Fruit fly (Drosophila melanogaster) whole organism, embryonic: ENCODE data around the gene pyd.

Experiments used
- Asciz ChIP-seq: fragments of 200-800 bp; sonication (Bioruptor generic); optimal IDR thresholded peaks from 2 replicates; lab custom pipeline; 2017; ENCODE audit warnings: missing biosample characterization, mild to moderate bottlenecking, missing genetic modification characterization, missing genetic modification reagents
- CG10321 ChIP-seq: fragments of 200-800 bp; sonication (Bioruptor generic); IDR thresholded peaks from 2 replicates; pipeline ENCODE4 v1.3.6; 2022; ENCODE audit warnings: missing biosample characterization, missing genetic modification characterization
- CG10959 ChIP-seq: fragments of 200-800 bp; sonication (Bioruptor generic); IDR thresholded peaks from 2 replicates; pipeline ENCODE4 v1.3.6; 2022; ENCODE audit warnings: missing biosample characterization, missing genetic modification characterization
- CG13424 ChIP-seq: fragments of 200-800 bp; sonication (Bioruptor generic); optimal IDR thresholded peaks from 2 replicates; lab custom pipeline; 2019; ENCODE audit warnings: missing biosample characterization, mild to moderate bottlenecking, missing genetic modification characterization, moderate library complexity
- CG14441 ChIP-seq: fragments of 200-800 bp; sonication (Bioruptor generic); IDR thresholded peaks from 2 replicates; pipeline ENCODE4 v1.3.6; 2022; ENCODE audit warnings: missing biosample characterization, missing genetic modification characterization
- CG14710 ChIP-seq: fragments of 200-800 bp; sonication (Bioruptor generic); optimal IDR thresholded peaks from 3 replicates; lab custom pipeline; 2019; ENCODE audit warnings: missing biosample characterization, mild to moderate bottlenecking, missing genetic modification characterization, moderate library complexity
- CG15073 ChIP-seq: fragments of 200-800 bp; sonication (Bioruptor generic); optimal IDR thresholded peaks from 2 replicates; lab custom pipeline; 2016; ENCODE audit warnings: missing biosample characterization, missing genetic modification characterization
- CG15514 ChIP-seq: fragments of 200-800 bp; sonication (Bioruptor generic); optimal IDR thresholded peaks from 3 replicates; lab custom pipeline; 2017; ENCODE audit warnings: missing biosample characterization, missing genetic modification characterization, mild to moderate bottlenecking, moderate library complexity, missing genetic modification reagents
- CG1602 ChIP-seq: fragments of 200-800 bp; sonication (Bioruptor generic); optimal IDR thresholded peaks from 3 replicates; lab custom pipeline; 2016; ENCODE audit warnings: missing biosample characterization, missing genetic modification characterization
- CG17361 ChIP-seq: fragments of 200-800 bp; sonication (Bioruptor generic); IDR thresholded peaks from 3 replicates; pipeline ENCODE4 v1.3.6; 2022; ENCODE audit warnings: missing biosample characterization, missing genetic modification characterization
- CG18011 ChIP-seq: fragments of 200-800 bp; sonication (Bioruptor generic); optimal IDR thresholded peaks from 2 replicates; lab custom pipeline; 2017; ENCODE audit warnings: missing biosample characterization, missing genetic modification characterization, mild to moderate bottlenecking, moderate library complexity, missing genotype
- CG2202 ChIP-seq: fragments of 200-800 bp; sonication (Bioruptor generic); optimal IDR thresholded peaks from 2 replicates; lab custom pipeline; 2018; ENCODE audit warnings: missing biosample characterization, mild to moderate bottlenecking, missing genetic modification characterization
- CG30020 ChIP-seq: fragments of 200-800 bp; optimal IDR thresholded peaks from 2 replicates; lab custom pipeline; 2019; ENCODE audit warnings: missing biosample characterization, mild to moderate bottlenecking, missing genetic modification characterization, moderate library complexity
- CG5180 ChIP-seq: fragments of 200-800 bp; sonication (Bioruptor generic); optimal IDR thresholded peaks from 3 replicates; lab custom pipeline; 2017; ENCODE audit warnings: missing biosample characterization, missing genetic modification characterization, mild to moderate bottlenecking, moderate library complexity, missing genetic modification reagents
- CG8359 ChIP-seq: fragments of 200-800 bp; sonication (Bioruptor generic); optimal IDR thresholded peaks from 2 replicates; lab custom pipeline; 2017; ENCODE audit warnings: missing biosample characterization, mild to moderate bottlenecking, missing genetic modification characterization, borderline replicate concordance
- CG8924 ChIP-seq: fragments of 200-800 bp; optimal IDR thresholded peaks from 3 replicates; lab custom pipeline; 2019; ENCODE audit warnings: missing biosample characterization, mild to moderate bottlenecking, missing genetic modification characterization, moderate library complexity
- CG9215 ChIP-seq: fragments of 200-800 bp; sonication (Bioruptor generic); IDR thresholded peaks from 2 replicates; pipeline ENCODE4 v1.3.6; 2022; ENCODE audit warnings: missing biosample characterization, missing genetic modification characterization
- CG9437 ChIP-seq: fragments of 200-800 bp; sonication (Bioruptor generic); optimal IDR thresholded peaks from 2 replicates; lab custom pipeline; 2018; ENCODE audit warnings: missing biosample characterization, mild to moderate bottlenecking, missing genetic modification characterization
- CG9727 ChIP-seq: fragments of 200-800 bp; sonication (Bioruptor generic); optimal IDR thresholded peaks from 3 replicates; lab custom pipeline; 2017; ENCODE audit warnings: missing biosample characterization, mild to moderate bottlenecking, missing genetic modification characterization
- CG9932 ChIP-seq: fragments of 200-800 bp; sonication (Bioruptor generic); IDR thresholded peaks from 2 replicates; pipeline ENCODE4 v1.3.6; 2022; ENCODE audit warnings: missing biosample characterization, missing genetic modification characterization
- Chrac-16 ChIP-seq: fragments of 200-800 bp; sonication (Bioruptor generic); optimal IDR thresholded peaks from 3 replicates; lab custom pipeline; 2016; ENCODE audit warnings: missing biosample characterization, missing genetic modification characterization
- Dek ChIP-seq: fragments of 200-800 bp; sonication (Bioruptor generic); optimal IDR thresholded peaks from 3 replicates; lab custom pipeline; 2019; ENCODE audit warnings: missing biosample characterization, mild to moderate bottlenecking, missing genetic modification characterization, moderate library complexity
- Dp ChIP-seq: fragments of 200-800 bp; sonication (Bioruptor generic); optimal IDR thresholded peaks from 2 replicates; lab custom pipeline; 2018; ENCODE audit warnings: missing biosample characterization, mild to moderate bottlenecking, missing genetic modification characterization, moderate library complexity
- HLH4C ChIP-seq: fragments of 200-800 bp; sonication (Bioruptor generic); IDR thresholded peaks from 3 replicates; pipeline ENCODE4 v1.3.6; 2022; ENCODE audit warnings: missing biosample characterization, missing genetic modification characterization; ENCODE audit not compliant: partially characterized antibody
- Lhr ChIP-seq: fragments of 200-800 bp; sonication (Bioruptor generic); optimal IDR thresholded peaks from 3 replicates; lab custom pipeline; 2017; ENCODE audit warnings: mild to moderate bottlenecking, missing biosample characterization, missing genetic modification reagents, missing genetic modification characterization
- Mad ChIP-seq: fragments of 200-800 bp; sonication (Bioruptor generic); optimal IDR thresholded peaks from 2 replicates; lab custom pipeline; 2016; ENCODE audit warnings: missing biosample characterization, missing genetic modification characterization
- Max ChIP-seq: fragments of 200-800 bp; sonication (Bioruptor generic); optimal IDR thresholded peaks from 2 replicates; lab custom pipeline; 2016; ENCODE audit warnings: missing biosample characterization, mild to moderate bottlenecking, missing genetic modification characterization
- Pdp1 ChIP-seq, 2 experiments: fragments of 200-800 bp; sonication (Bioruptor generic); optimal IDR thresholded peaks; 3 replicates each; lab custom pipeline; 2016; ENCODE audit warnings: missing biosample characterization in 2 of 2, missing genetic modification characterization in 2 of 2, mild to moderate bottlenecking in 1 of 2, moderate library complexity in 1 of 2
- Rfx ChIP-seq: fragments of 200-800 bp; sonication (Bioruptor generic); IDR thresholded peaks from 2 replicates; pipeline ENCODE4 v1.3.6; 2022; ENCODE audit warnings: missing biosample characterization, missing genetic modification characterization
- abd-A ChIP-seq: fragments of 200-800 bp; sonication (Bioruptor generic); optimal IDR thresholded peaks from 3 replicates; lab custom pipeline; 2019; ENCODE audit warnings: missing biosample characterization, mild to moderate bottlenecking, missing genetic modification characterization, moderate library complexity
- aop ChIP-seq: fragments of 200-800 bp; sonication (Bioruptor generic); IDR thresholded peaks from 2 replicates; pipeline ENCODE4 v1.3.6; 2022; ENCODE audit warnings: missing biosample characterization, missing genetic modification characterization
- crc ChIP-seq: fragments of 200-800 bp; sonication (Bioruptor generic); optimal IDR thresholded peaks from 2 replicates; lab custom pipeline; 2016; ENCODE audit warnings: missing biosample characterization, missing genetic modification characterization
- crol ChIP-seq: fragments of 200-800 bp; sonication (Bioruptor generic); IDR thresholded peaks from 2 replicates; pipeline ENCODE4 v1.3.6; 2022; ENCODE audit warnings: missing biosample characterization, missing genetic modification characterization
- dpn ChIP-seq, 2 experiments: fragments of 200-800 bp; sonication (Bioruptor generic); optimal IDR thresholded peaks; 3 replicates each; lab custom pipeline; 2016; ENCODE audit warnings: missing biosample characterization in 2 of 2, missing genetic modification characterization in 2 of 2
- emc ChIP-seq: fragments of 200-800 bp; sonication (Bioruptor generic); optimal IDR thresholded peaks from 2 replicates; lab custom pipeline; 2016; ENCODE audit warnings: missing biosample characterization, missing genetic modification characterization
- eyg ChIP-seq: fragments of 200-800 bp; sonication (Bioruptor generic); optimal IDR thresholded peaks from 3 replicates; lab custom pipeline; 2016; ENCODE audit warnings: missing biosample characterization, missing genetic modification characterization
- fu2 ChIP-seq: fragments of 200-800 bp; sonication (Bioruptor generic); optimal IDR thresholded peaks from 2 replicates; lab custom pipeline; 2016; ENCODE audit warnings: missing biosample characterization, missing genetic modification characterization
- hkb ChIP-seq, 2 experiments: fragments of 200-800 bp in 1 of 2; fragments of >200 bp in 1 of 2; sonication (Bioruptor generic) in 1 of 2; IDR thresholded peaks in 1 of 2; optimal IDR thresholded peaks in 1 of 2; 2 replicates each; pipeline versions ENCODE4 v1.3.6 to Lab custom; 2017 to 2022; ENCODE audit warnings: missing biosample characterization in 1 of 2, missing genetic modification characterization in 1 of 2
- ind ChIP-seq: fragments of 200-800 bp; sonication (Bioruptor generic); optimal IDR thresholded peaks from 3 replicates; lab custom pipeline; 2016; ENCODE audit warnings: missing biosample characterization, missing genetic modification characterization
- kay ChIP-seq: fragments of 200-800 bp; sonication (Bioruptor generic); optimal IDR thresholded peaks from 2 replicates; lab custom pipeline; 2016; ENCODE audit warnings: missing biosample characterization, missing genetic modification characterization
- klu ChIP-seq: fragments of 200-800 bp; sonication (Bioruptor generic); IDR thresholded peaks from 2 replicates; pipeline ENCODE4 v1.3.6; 2022; ENCODE audit warnings: missing biosample characterization, missing genetic modification characterization
- mirr ChIP-seq: fragments of 200-800 bp; sonication (Bioruptor generic); optimal IDR thresholded peaks from 3 replicates; lab custom pipeline; 2018; ENCODE audit warnings: missing biosample characterization, mild to moderate bottlenecking, missing genetic modification characterization
- nmo ChIP-seq: fragments of 200-800 bp; sonication (Bioruptor generic); optimal IDR thresholded peaks from 2 replicates; lab custom pipeline; 2018; ENCODE audit warnings: missing biosample characterization, mild to moderate bottlenecking, missing genetic modification characterization, moderate library complexity
- otp ChIP-seq: fragments of 200-800 bp; sonication (Bioruptor generic); IDR thresholded peaks from 3 replicates; pipeline ENCODE4, ENCODE4 v1.3.6; 2022; ENCODE audit warnings: missing biosample characterization, missing genetic modification characterization
- sisA ChIP-seq: fragments of 200-800 bp; sonication (Bioruptor generic); IDR thresholded peaks from 2 replicates; pipeline ENCODE4 v1.3.6; 2022; ENCODE audit warnings: missing biosample characterization, missing genetic modification characterization
- tll ChIP-seq, 2 experiments: fragments of 200-800 bp in 1 of 2; fragments of >200 bp in 1 of 2; sonication (Bioruptor generic) in 1 of 2; optimal IDR thresholded peaks; 2 replicates each; lab custom pipeline; 2017 to 2019; ENCODE audit warnings: missing biosample characterization in 2 of 2, missing genetic modification characterization in 2 of 2, mild to moderate bottlenecking in 1 of 2, moderate library complexity in 1 of 2
- trh ChIP-seq: fragments of 200-800 bp; sonication (Bioruptor generic); optimal IDR thresholded peaks from 2 replicates; lab custom pipeline; 2016; ENCODE audit warnings: missing biosample characterization, missing genetic modification characterization
- usp ChIP-seq: fragments of >200 bp; optimal IDR thresholded peaks from 2 replicates; lab custom pipeline; 2017; ENCODE audit warnings: missing biosample characterization, missing genetic modification characterization
- zfh2 ChIP-seq: fragments of 200-800 bp; sonication (Bioruptor generic); optimal IDR thresholded peaks from 2 replicates; lab custom pipeline; 2016; ENCODE audit warnings: missing biosample characterization, missing genetic modification characterization

The pyd gene

dm6 chr3R:8867325-8868104 is 64.2 kb downstream of the pyd start (continued):
- TF ChIP-seq Max (GFP tag; lab: Kevin White, UChicago): no peak
- peak; percentile 7 for TF ChIP-seq CG2202 (tag; lab: Kevin White, UChicago)
- TF ChIP-seq CG9727 (GFP tag; lab: Kevin White, UChicago): peak; percentile 71
- TF ChIP-seq CG15073: no peak
- no peak for TF ChIP-seq CG8359 (GFP tag; lab: Kevin White, UChicago)
- TF ChIP-seq aop (GFP tag; lab: Robert Waterston, UW): no peak
- TF ChIP-seq crc (GFP tag; lab: Kevin White, UChicago): no peak
- TF ChIP-seq eyg (GFP tag; lab: Kevin White, UChicago): no peak
- TF ChIP-seq Dek: peak; percentile 41
- TF ChIP-seq crol: peak; percentile 79
- TF ChIP-seq CG8924 (tag; lab: Kevin White, UChicago): peak; percentile 54
- no peak for TF ChIP-seq CG18011 (GFP tag; lab: Kevin White, UChicago)
- no peak for TF ChIP-seq CG10959 (GFP tag; lab: Robert Waterston, UW)
- TF ChIP-seq CG14710 (tag; lab: Kevin White, UChicago): peak; percentile 82
- no peak for TF ChIP-seq Rfx
- TF ChIP-seq CG17361 (GFP tag; lab: Robert Waterston, UW): peak; percentile 89
- no peak for TF ChIP-seq sisA
- TF ChIP-seq CG14441 (GFP tag; lab: Robert Waterston, UW): no peak
- TF ChIP-seq CG30020 (tag; lab: Kevin White, UChicago): no peak
- TF ChIP-seq Lhr: no peak
- no peak for TF ChIP-seq CG9215
- TF ChIP-seq dpn (GFP tag; optimal IDR thresholded peaks at IDR 0.05; lab: Kevin White, UChicago): peak in 1 of 2 experiments; percentile 41
- TF ChIP-seq CG10321: no peak
- no peak for TF ChIP-seq emc (GFP tag; lab: Kevin White, UChicago)
- TF ChIP-seq kay (GFP tag; lab: Kevin White, UChicago): no peak
- no peak for TF ChIP-seq abd-A (tag; lab: Kevin White, UChicago)
- TF ChIP-seq Mad (GFP tag; lab: Kevin White, UChicago): no peak
- TF ChIP-seq HLH4C (GFP tag; lab: Robert Waterston, UW): no peak
- TF ChIP-seq nmo (GFP tag; lab: Kevin White, UChicago): peak; percentile 83
- TF ChIP-seq klu (GFP tag; lab: Robert Waterston, UW): no peak
- peak; percentile 49 for TF ChIP-seq CG1602 (GFP tag; lab: Kevin White, UChicago)
- no peak for TF ChIP-seq Pdp1 (GFP tag; optimal IDR thresholded peaks at IDR 0.05; lab: Kevin White, UChicago)
- TF ChIP-seq zfh2 (GFP tag; lab: Kevin White, UChicago): no peak
- TF ChIP-seq CG5180 (GFP tag; lab: Kevin White, UChicago): peak; percentile 33
- no peak for TF ChIP-seq CG15514
- TF ChIP-seq usp (GFP tag; lab: Kevin White, UChicago): no peak
- peak; percentile 23 for TF ChIP-seq ind
- no peak for TF ChIP-seq tll (GFP tag; optimal IDR thresholded peaks at IDR 0.05; lab: Kevin White, UChicago)
- TF ChIP-seq Asciz (GFP tag; lab: Kevin White, UChicago): peak; percentile 53
- TF ChIP-seq Chrac-16 (GFP tag; lab: Kevin White, UChicago): peak; percentile 23
- peak; percentile 74 for TF ChIP-seq CG9437 (GFP tag; lab: Kevin White, UChicago)
- TF ChIP-seq otp (GFP tag; lab: Robert Waterston, UW): no peak
- peak; percentile 87 for TF ChIP-seq CG13424
- TF ChIP-seq trh (GFP tag; lab: Kevin White, UChicago): no peak
- TF ChIP-seq Dp (GFP tag; lab: Kevin White, UChicago): no peak
- TF ChIP-seq mirr (GFP tag; lab: Kevin White, UChicago): no peak
- TF ChIP-seq hkb (optimal IDR thresholded peaks at IDR 0.05; lab: Kevin White, UChicago): no peak
- TF ChIP-seq hkb (GFP tag; IDR thresholded peaks at IDR 0.05; lab: Robert Waterston, UW): no peak
- no peak for TF ChIP-seq CG9932 (GFP tag; lab: Robert Waterston, UW)
- TF ChIP-seq fu2: no peak
